Fruit fly (Drosophila melanogaster) whole organism, embryonic: Measurements from ENCODE around the gene CG14340.

ENCODE experiments used
- Atf6 ChIP-seq: fragments of 200-800 bp; sonication (Bioruptor generic); IDR thresholded peaks from 2 replicates; pipeline ENCODE4 v1.3.6; 2022; ENCODE audit warnings: missing biosample characterization, missing genetic modification characterization
- B-H1 ChIP-seq: fragments of 200-800 bp; sonication (Bioruptor generic); IDR thresholded peaks from 3 replicates; pipeline ENCODE4 v1.3.6; 2022; ENCODE audit warnings: missing biosample characterization, missing genetic modification characterization
- BEAF-32 ChIP-seq: fragments of 200-800 bp; sonication (Bioruptor generic); optimal IDR thresholded peaks from 3 replicates; lab custom pipeline; 2017; ENCODE audit warnings: missing biosample characterization, missing genetic modification characterization, mild to moderate bottlenecking, moderate library complexity, missing genetic modification reagents
- BtbVII ChIP-seq: fragments of 200-800 bp; sonication (Bioruptor generic); optimal IDR thresholded peaks from 3 replicates; lab custom pipeline; 2017; ENCODE audit warnings: missing biosample characterization, mild to moderate bottlenecking, missing genetic modification characterization
- CG1602 ChIP-seq: fragments of 200-800 bp; sonication (Bioruptor generic); optimal IDR thresholded peaks from 3 replicates; lab custom pipeline; 2016; ENCODE audit warnings: missing biosample characterization, missing genetic modification characterization
- CG17612 ChIP-seq: fragments of 200-800 bp; sonication (Bioruptor generic); IDR thresholded peaks from 2 replicates; pipeline ENCODE4 v1.3.6; 2022; ENCODE audit warnings: missing biosample characterization, missing genetic modification characterization
- CG18599 ChIP-seq: fragments of 200-800 bp; sonication (Bioruptor generic); optimal IDR thresholded peaks from 3 replicates; lab custom pipeline; 2017; ENCODE audit warnings: missing biosample characterization, missing genetic modification characterization, mild to moderate bottlenecking, moderate library complexity, missing genetic modification reagents
- CG31441 ChIP-seq: fragments of 200-800 bp; sonication (Bioruptor generic); IDR thresholded peaks from 2 replicates; pipeline ENCODE4 v1.3.6; 2022; ENCODE audit warnings: missing biosample characterization, missing genetic modification characterization
- CG4730 ChIP-seq: fragments of 200-800 bp; sonication (Bioruptor generic); IDR thresholded peaks from 2 replicates; pipeline ENCODE4 v1.3.6; 2022; ENCODE audit warnings: missing biosample characterization, missing genetic modification characterization
- CG7839 ChIP-seq: fragments of 200-800 bp; sonication (Bioruptor generic); optimal IDR thresholded peaks from 3 replicates; lab custom pipeline; 2018; ENCODE audit warnings: missing biosample characterization, mild to moderate bottlenecking, missing genetic modification characterization, moderate library complexity
- CG7987 ChIP-seq: fragments of 200-800 bp; sonication (Bioruptor generic); optimal IDR thresholded peaks from 2 replicates; lab custom pipeline; 2018; ENCODE audit warnings: missing biosample characterization, mild to moderate bottlenecking, missing genetic modification characterization, moderate library complexity
- CG8478 ChIP-seq: fragments of >200 bp; optimal IDR thresholded peaks from 2 replicates; lab custom pipeline; 2018
- CG9727 ChIP-seq: fragments of 200-800 bp; sonication (Bioruptor generic); optimal IDR thresholded peaks from 3 replicates; lab custom pipeline; 2017; ENCODE audit warnings: missing biosample characterization, mild to moderate bottlenecking, missing genetic modification characterization
- CoRest ChIP-seq: fragments of 200-800 bp; sonication (Bioruptor generic); optimal IDR thresholded peaks from 3 replicates; lab custom pipeline; 2018; ENCODE audit warnings: missing biosample characterization, mild to moderate bottlenecking, missing genetic modification characterization, moderate library complexity
- D ChIP-seq, 2 experiments: fragments of 200-800 bp in 1 of 2; fragments of >200 bp in 1 of 2; sonication (Bioruptor generic) in 1 of 2; optimal IDR thresholded peaks; 2 replicates in 1 of 2; 3 replicates in 1 of 2; lab custom pipeline; 2017; ENCODE audit warnings: mild to moderate bottlenecking in 1 of 2, missing biosample characterization in 1 of 2, missing genetic modification characterization in 1 of 2, missing genetic modification reagents in 1 of 2
- Dip2 ChIP-seq: fragments of 200-800 bp; sonication (Bioruptor generic); IDR thresholded peaks from 2 replicates; pipeline ENCODE4 v1.3.6; 2022; ENCODE audit warnings: missing biosample characterization, missing genetic modification characterization
- Doc2 ChIP-seq: fragments of 200-800 bp; sonication (Bioruptor generic); IDR thresholded peaks from 2 replicates; pipeline ENCODE4 v1.3.6; 2022; ENCODE audit warnings: missing biosample characterization, missing genetic modification characterization
- Gsc ChIP-seq: fragments of 200-800 bp; sonication (Bioruptor generic); IDR thresholded peaks from 2 replicates; pipeline ENCODE4 v1.3.6; 2022; ENCODE audit warnings: missing biosample characterization, missing genetic modification characterization
- Hr3 ChIP-seq: fragments of 200-800 bp; sonication (Bioruptor generic); optimal IDR thresholded peaks from 3 replicates; lab custom pipeline; 2016; ENCODE audit warnings: missing biosample characterization, missing genetic modification characterization
- Hsf ChIP-seq: fragments of 200-800 bp; sonication (Bioruptor generic); optimal IDR thresholded peaks from 3 replicates; lab custom pipeline; 2016; ENCODE audit warnings: missing biosample characterization, missing genetic modification characterization
- Max ChIP-seq: fragments of 200-800 bp; sonication (Bioruptor generic); optimal IDR thresholded peaks from 2 replicates; lab custom pipeline; 2016; ENCODE audit warnings: missing biosample characterization, mild to moderate bottlenecking, missing genetic modification characterization
- Mrtf ChIP-seq: fragments of 200-800 bp; sonication (Bioruptor generic); IDR thresholded peaks from 3 replicates; pipeline ENCODE4 v1.3.6; 2022; ENCODE audit warnings: missing biosample characterization, missing genetic modification characterization
- Neu2 ChIP-seq: fragments of 200-800 bp; sonication (Bioruptor generic); optimal IDR thresholded peaks from 3 replicates; lab custom pipeline; 2016; ENCODE audit warnings: missing biosample characterization, missing genetic modification characterization, borderline replicate concordance
- Oaz ChIP-seq: fragments of 200-800 bp; sonication (Bioruptor generic); IDR thresholded peaks from 2 replicates; pipeline ENCODE4 v1.3.6; 2022; ENCODE audit warnings: missing biosample characterization, missing genetic modification characterization
- PHDP ChIP-seq: fragments of 200-800 bp; sonication (Bioruptor generic); optimal IDR thresholded peaks from 3 replicates; lab custom pipeline; 2018; ENCODE audit warnings: missing biosample characterization, mild to moderate bottlenecking, missing genetic modification characterization, moderate library complexity
- Rx ChIP-seq: fragments of 200-800 bp; sonication (Bioruptor generic); IDR thresholded peaks from 2 replicates; pipeline ENCODE4 v1.3.6; 2022; ENCODE audit warnings: missing biosample characterization, missing genetic modification characterization
- Stat92E ChIP-seq, 3 experiments: fragments of >200 bp in 2 of 3; fragments of 200-800 bp in 1 of 3; sonication (Bioruptor generic) in 1 of 3; optimal IDR thresholded peaks; 2 replicates each; lab custom pipeline; 2017 to 2019; ENCODE audit warnings: missing biosample characterization in 3 of 3, missing genetic modification characterization in 3 of 3, mild to moderate bottlenecking in 1 of 3, moderate library complexity in 1 of 3
- YL-1 ChIP-seq: fragments of 200-800 bp; sonication (Bioruptor generic); optimal IDR thresholded peaks from 3 replicates; lab custom pipeline; 2017; ENCODE audit warnings: missing biosample characterization, mild to moderate bottlenecking, missing genetic modification characterization
- ase ChIP-seq: fragments of 200-800 bp; sonication (Bioruptor generic); IDR thresholded peaks from 3 replicates; pipeline ENCODE4 v1.3.6; 2022; ENCODE audit warnings: missing biosample characterization, missing genetic modification characterization
- bbx ChIP-seq: fragments of 200-800 bp; sonication (Bioruptor generic); IDR thresholded peaks from 2 replicates; pipeline ENCODE4 v1.3.6; 2022; ENCODE audit warnings: missing biosample characterization, missing genetic modification characterization; ENCODE audit not compliant: partially characterized antibody
- chif ChIP-seq, 2 experiments: fragments of 200-800 bp; sonication (Bioruptor generic); optimal IDR thresholded peaks; 3 replicates each; lab custom pipeline; 2016; ENCODE audit warnings: missing biosample characterization in 2 of 2, missing genetic modification characterization in 2 of 2
- chinmo ChIP-seq: fragments of 200-800 bp; sonication (Bioruptor generic); IDR thresholded peaks from 4 replicates; pipeline ENCODE4 v1.3.6; 2022; ENCODE audit warnings: missing biosample characterization, missing genetic modification characterization; ENCODE audit not compliant: partially characterized antibody
- chn ChIP-seq: fragments of 200-800 bp; sonication (Bioruptor generic); optimal IDR thresholded peaks from 2 replicates; lab custom pipeline; 2016; ENCODE audit warnings: missing biosample characterization, missing genetic modification characterization
- da ChIP-seq: fragments of 200-800 bp; sonication (Bioruptor generic); optimal IDR thresholded peaks from 2 replicates; lab custom pipeline; 2016; ENCODE audit warnings: missing biosample characterization, missing genetic modification characterization
- dan ChIP-seq: fragments of 200-800 bp; sonication (Bioruptor generic); IDR thresholded peaks from 2 replicates; pipeline ENCODE4 v1.3.6; 2022; ENCODE audit warnings: missing biosample characterization, missing genetic modification characterization
- dati ChIP-seq: fragments of 200-800 bp; sonication (Bioruptor generic); IDR thresholded peaks from 2 replicates; pipeline ENCODE4 v1.3.6; 2022; ENCODE audit warnings: missing biosample characterization, missing genetic modification characterization
- ems ChIP-seq: fragments of 200-800 bp; sonication (Bioruptor generic); optimal IDR thresholded peaks from 3 replicates; lab custom pipeline; 2016; ENCODE audit warnings: missing biosample characterization, missing genetic modification characterization
- nerfin-1 ChIP-seq: fragments of 200-800 bp; sonication (Bioruptor generic); optimal IDR thresholded peaks from 3 replicates; lab custom pipeline; 2019; ENCODE audit warnings: missing biosample characterization, mild to moderate bottlenecking, missing genetic modification characterization, moderate library complexity
- onecut ChIP-seq: fragments of 200-800 bp; sonication (Bioruptor generic); IDR thresholded peaks from 2 replicates; pipeline ENCODE4 v1.3.6; 2022; ENCODE audit warnings: missing biosample characterization, missing genetic modification characterization
- pan ChIP-seq, 4 experiments: fragments of >200 bp in 3 of 4; fragments of 200-800 bp in 1 of 4; sonication (Bioruptor generic) in 1 of 4; optimal IDR thresholded peaks in 3 of 4; IDR thresholded peaks in 1 of 4; 2 replicates each; pipeline versions ENCODE4 v1.3.6 to Lab custom; 2017 to 2022; ENCODE audit warnings: missing biosample characterization in 2 of 4, missing genetic modification characterization in 2 of 4, mixed read lengths in 1 of 4
- pfk ChIP-seq: fragments of 200-800 bp; sonication (Bioruptor generic); optimal IDR thresholded peaks from 2 replicates; lab custom pipeline; 2018; ENCODE audit warnings: missing biosample characterization, mild to moderate bottlenecking, missing genetic modification characterization, moderate library complexity
- pum ChIP-seq: fragments of 200-800 bp; sonication (Bioruptor generic); optimal IDR thresholded peaks from 2 replicates; lab custom pipeline; 2016; ENCODE audit warnings: missing biosample characterization, missing genetic modification characterization
- ranshi ChIP-seq: fragments of 200-800 bp; sonication (Bioruptor generic); IDR thresholded peaks from 2 replicates; pipeline ENCODE4 v1.3.6; 2022; ENCODE audit warnings: missing biosample characterization, missing genetic modification characterization
- sqz ChIP-seq: fragments of 200-800 bp; sonication (Bioruptor generic); optimal IDR thresholded peaks from 3 replicates; lab custom pipeline; 2018; ENCODE audit warnings: missing biosample characterization, mild to moderate bottlenecking, missing genetic modification characterization
- stc ChIP-seq: fragments of 200-800 bp; sonication (Bioruptor generic); IDR thresholded peaks from 2 replicates; pipeline ENCODE4 v1.3.6; 2022; ENCODE audit warnings: missing biosample characterization, missing genetic modification characterization
- twi ChIP-seq: fragments of 200-800 bp; optimal IDR thresholded peaks from 2 replicates; lab custom pipeline; 2019; ENCODE audit warnings: missing biosample characterization, mild to moderate bottlenecking, missing genetic modification characterization, moderate library complexity
- zfh2 ChIP-seq: fragments of 200-800 bp; sonication (Bioruptor generic); optimal IDR thresholded peaks from 2 replicates; lab custom pipeline; 2016; ENCODE audit warnings: missing biosample characterization, missing genetic modification characterization

The CG14340 gene

DNA sequence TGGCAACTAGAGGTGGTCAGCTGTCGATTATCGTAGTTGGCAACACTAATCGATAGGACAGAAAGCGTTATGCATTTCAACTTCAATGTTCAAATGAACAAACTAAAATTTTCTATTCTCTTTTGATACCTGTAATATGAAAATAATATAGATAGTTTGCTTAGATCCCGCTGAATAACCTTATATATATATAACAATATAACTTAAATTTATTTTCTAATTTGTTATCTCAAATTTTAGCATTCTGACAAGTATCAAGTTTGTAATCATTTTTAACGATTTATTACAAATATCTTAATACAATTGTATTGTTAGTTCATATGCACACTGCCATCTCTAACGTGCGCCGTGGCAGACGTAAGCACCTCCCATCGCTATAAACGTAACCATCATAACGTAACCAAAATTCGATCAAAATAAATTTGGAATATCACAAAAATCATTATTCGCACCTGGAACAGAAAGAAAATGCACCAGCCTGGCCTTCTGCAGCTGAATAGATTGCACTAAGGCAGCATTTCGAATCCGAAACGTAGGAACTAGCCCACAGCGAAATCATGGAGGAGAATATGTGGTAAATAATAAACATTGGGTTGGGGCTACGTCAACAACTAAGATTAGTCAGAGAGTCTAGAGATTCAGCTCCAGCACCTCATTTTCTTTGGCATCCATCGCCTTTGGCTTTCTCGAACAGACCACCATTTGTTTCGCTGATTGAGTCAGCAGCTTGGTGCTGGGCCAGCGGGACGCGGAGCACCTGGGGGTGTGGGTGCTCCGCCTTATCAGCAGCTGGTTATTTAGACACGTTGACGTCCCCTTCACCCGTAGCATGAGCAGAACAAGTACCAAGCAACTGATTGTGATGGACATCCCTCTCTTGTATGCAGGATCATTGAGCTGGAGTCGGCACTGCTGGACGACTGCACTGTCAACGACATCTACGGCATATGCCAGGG is 16.5 kb downstream of the CG14340 start, which contains the start of the genes Pino and TBC1D23 (continued):
- TF ChIP-seq stc (GFP tag; lab: Robert Waterston, UW): peak; percentile 21; the same call in 1 of the 2 replicates
- TF ChIP-seq da (GFP tag; lab: Kevin White, UChicago): no peak
- TF ChIP-seq Atf6 (GFP tag; lab: Robert Waterston, UW): 0 out of 2 replicates have a peak, but pooled peaks have one; percentile 41
- TF ChIP-seq bbx (GFP tag; lab: Robert Waterston, UW): peak; percentile 31; the same call in 1 of the 2 replicates
- TF ChIP-seq Hr3: peak; percentile 82
- TF ChIP-seq Neu2 (GFP tag; lab: Kevin White, UChicago): no peak
- TF ChIP-seq chif (GFP tag; optimal IDR thresholded peaks at IDR 0.05; lab: Kevin White, UChicago): peak in 1 of 2 experiments; percentile 45
- no peak for TF ChIP-seq dati
- peak; percentile 29 for TF ChIP-seq Max (GFP tag; lab: Kevin White, UChicago)
- no peak for TF ChIP-seq CG8478
- TF ChIP-seq CG17612 (GFP tag; lab: Robert Waterston, UW): no peak
- peak; percentile 49 for TF ChIP-seq twi
- TF ChIP-seq CG1602 (GFP tag; lab: Kevin White, UChicago): peak; percentile 75
- peak; percentile 50 for TF ChIP-seq chn (GFP tag; lab: Kevin White, UChicago)
- peak; percentile 84 for TF ChIP-seq CG31441 (GFP tag; lab: Robert Waterston, UW)
- TF ChIP-seq Mrtf (GFP tag; lab: Robert Waterston, UW): peak; percentile 50; the same call in 2 of the 3 replicates
- TF ChIP-seq BEAF-32: peak; percentile 82
- peak; percentile 9 for TF ChIP-seq pum
- peak; percentile 36 for TF ChIP-seq Hsf (GFP tag; lab: Kevin White, UChicago)
- TF ChIP-seq Doc2 (GFP tag; lab: Robert Waterston, UW): no peak
- peak; percentile 46 for TF ChIP-seq nerfin-1 (tag; lab: Kevin White, UChicago)
- TF ChIP-seq Dip2 (GFP tag; lab: Robert Waterston, UW): no peak
- TF ChIP-seq ranshi (GFP tag; lab: Robert Waterston, UW): peak; percentile 71; the same call in 1 of the 2 replicates
- TF ChIP-seq Stat92E (GFP tag; optimal IDR thresholded peaks at IDR 0.05; lab: Kevin White, UChicago): no peak
- TF ChIP-seq CoRest: peak; percentile 88
- TF ChIP-seq Rx (GFP tag; lab: Robert Waterston, UW): peak; percentile 44; the same call in 1 of the 2 replicates
- TF ChIP-seq zfh2 (GFP tag; lab: Kevin White, UChicago): peak; percentile 69
- no peak for TF ChIP-seq ase (GFP tag; lab: Robert Waterston, UW)
- TF ChIP-seq D (optimal IDR thresholded peaks at IDR 0.05; lab: Kevin White, UChicago): no peak
- peak; percentile 45 for TF ChIP-seq D (GFP tag; optimal IDR thresholded peaks at IDR 0.05; lab: Kevin White, UChicago)
- no peak for TF ChIP-seq BtbVII (GFP tag; lab: Kevin White, UChicago)
- TF ChIP-seq CG9727 (GFP tag; lab: Kevin White, UChicago): peak; percentile 66
- TF ChIP-seq Gsc (GFP tag; lab: Robert Waterston, UW): no peak
- peak; percentile 46; the same call in 1 of the 2 replicates for TF ChIP-seq Oaz (GFP tag; lab: Robert Waterston, UW)
- TF ChIP-seq B-H1 (GFP tag; lab: Robert Waterston, UW): peak; percentile 42; the same call in 2 of the 3 replicates
- peak; percentile 33; the same call in 1 of the 2 replicates for TF ChIP-seq onecut (GFP tag; lab: Robert Waterston, UW)
- peak; percentile 21 for TF ChIP-seq ems (GFP tag; lab: Kevin White, UChicago)

DNA sequence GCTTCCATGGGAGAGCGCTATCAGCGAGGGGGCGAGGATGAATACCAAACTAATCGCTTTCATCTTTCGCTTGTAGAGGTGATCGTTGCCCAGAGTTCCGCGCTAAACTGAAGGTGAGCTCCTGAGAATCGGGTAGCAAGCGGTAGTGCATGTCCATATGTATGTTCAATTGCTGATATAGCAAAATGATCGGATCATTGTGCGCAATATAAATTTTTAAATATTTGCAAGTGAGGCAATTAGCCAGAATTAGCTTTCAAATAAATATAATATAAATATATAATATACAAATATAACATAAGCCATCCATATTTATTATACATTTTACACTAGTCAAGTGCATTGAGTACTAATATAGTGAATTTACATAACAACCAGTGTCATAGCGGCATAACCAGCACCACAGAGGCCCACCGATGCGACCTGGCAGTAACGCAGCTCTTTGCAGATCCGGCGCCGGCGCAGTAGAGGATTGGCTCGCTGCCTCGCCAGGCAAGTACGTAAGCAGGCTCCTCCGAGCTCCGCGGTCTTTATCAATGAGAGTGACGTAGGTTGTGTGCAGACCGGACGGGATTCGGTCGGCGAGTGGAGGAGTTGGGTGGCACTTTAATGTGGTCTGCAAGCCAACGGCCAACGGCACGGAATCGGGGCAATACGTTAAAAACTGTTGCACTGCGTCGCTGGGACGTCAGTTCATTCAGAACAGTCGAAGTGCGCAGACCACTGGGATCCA is 21.4 kb downstream of the CG14340 start, which contains the start of the genes Iris and CG4577:
TSS of gene Iris (minus strand) at position 88 of the 733 bp plus-strand sequence.
TSS of gene CG4577 (plus strand) at position 683 of the 733 bp plus-strand sequence.
- TF ChIP-seq CG4730 (GFP tag; lab: Robert Waterston, UW) (no peak), pfk (no peak), CG7839 (tag; lab: Kevin White, UChicago) (no peak), sqz (GFP tag; lab: Kevin White, UChicago) (no peak), CG18599 (GFP tag; lab: Kevin White, UChicago) (peak; percentile 16), YL-1 (GFP tag; lab: Kevin White, UChicago) (no peak), CG7987 (GFP tag; lab: Kevin White, UChicago) (no peak), chinmo (GFP tag; lab: Robert Waterston, UW) (0 out of 4 replicates have a peak, but pooled peaks have one; percentile 11), PHDP (no peak), dan (GFP tag; lab: Robert Waterston, UW) (no peak), pan (optimal IDR thresholded peaks at IDR 0.05; lab: Kevin White, UChicago) (no peak), pan (GFP tag; optimal IDR thresholded peaks at IDR 0.05 in 1 of 2, IDR thresholded peaks at IDR 0.05 in 1 of 2) (no peak)
